Worm (Caenorhabditis elegans) whole organism, L2 larva: Measurements from ENCODE around the gene K10G9.2.

Experiments
- Y55F3AM.14 ChIP-seq: fragments of 200-800 bp; sonication (Bioruptor generic); optimal IDR thresholded peaks from 2 replicates; lab custom pipeline; 2018; ENCODE audit warnings: mild to moderate bottlenecking, missing genetic modification characterization, missing compliant biosample characterization
- ZK546.5 ChIP-seq: sonication (generic microtip); optimal IDR thresholded peaks from 2 replicates; lab custom pipeline; 2017; ENCODE audit warnings: missing biosample characterization, missing genetic modification characterization
- alr-1 ChIP-seq: fragments of 150-350 bp; optimal IDR thresholded peaks from 2 replicates; lab custom pipeline; 2014; ENCODE audit warnings: missing biosample characterization, missing genetic modification characterization
- ama-1 ChIP-seq: fragments of 150-350 bp; optimal IDR thresholded peaks from 2 replicates; lab custom pipeline; 2018; ENCODE audit warnings: inconsistent platforms
- elt-3 ChIP-seq: sonication (generic microtip); optimal IDR thresholded peaks from 2 replicates; lab custom pipeline; 2017; ENCODE audit warnings: missing biosample characterization, missing genetic modification characterization
- gmeb-1 ChIP-seq: fragments of 150-350 bp; optimal IDR thresholded peaks from 2 replicates; lab custom pipeline; 2014; ENCODE audit warnings: missing biosample characterization, missing genetic modification characterization
- nhr-21 ChIP-seq: fragments of 150-350 bp; optimal IDR thresholded peaks from 2 replicates; lab custom pipeline; 2014; ENCODE audit warnings: missing biosample characterization, missing genetic modification characterization
- nhr-237 ChIP-seq: fragments of 150-350 bp; optimal IDR thresholded peaks from 2 replicates; lab custom pipeline; 2014; ENCODE audit warnings: missing biosample characterization, missing genetic modification characterization
- sma-9 ChIP-seq, 2 experiments: fragments of 150-350 bp in 1 of 2; sonication (generic microtip) in 1 of 2; optimal IDR thresholded peaks; 2 replicates each; lab custom pipeline; 2014 to 2016; ENCODE audit warnings: missing genetic modification characterization in 2 of 2, mild to moderate bottlenecking in 1 of 2, missing biosample characterization in 1 of 2, missing compliant biosample characterization in 1 of 2, missing genetic modification reagents in 1 of 2, moderate library complexity in 1 of 2
- snpc-4 ChIP-seq: fragments of 150-350 bp; optimal IDR thresholded peaks from 2 replicates; lab custom pipeline; 2014; ENCODE audit warnings: missing biosample characterization, missing genetic modification characterization
- unc-39 ChIP-seq: fragments of 150-350 bp; optimal IDR thresholded peaks from 2 replicates; lab custom pipeline; 2014; ENCODE audit warnings: missing biosample characterization, missing genetic modification characterization
- zag-1 ChIP-seq: fragments of 150-350 bp; optimal IDR thresholded peaks from 2 replicates; lab custom pipeline; 2014; ENCODE audit warnings: missing biosample characterization, missing genetic modification characterization

DNA sequence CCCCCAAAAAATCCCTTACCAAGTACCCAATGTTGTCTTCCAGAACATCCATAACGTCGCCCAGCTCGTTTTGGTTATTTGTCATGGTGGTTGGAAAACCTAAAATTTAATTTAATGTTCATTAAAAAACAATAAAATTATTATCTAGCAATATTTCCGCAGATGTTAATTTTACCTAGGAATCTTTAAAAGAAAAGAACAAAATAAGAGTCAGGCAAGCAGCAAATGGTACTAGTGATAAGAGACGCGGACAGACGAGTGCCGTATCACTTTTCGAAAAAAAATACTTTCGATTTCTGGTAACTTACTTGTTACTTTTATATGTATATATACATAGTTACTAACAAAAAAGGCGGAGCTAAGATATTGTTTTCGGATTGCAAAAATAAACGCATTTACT lies 25.3 kb downstream of the K10G9.2 start, which contains the start of gene T07A5.7:
- TF ChIP-seq zag-1 (tag; lab: Kevin White, UChicago) (no peak), ZK546.5 (tag; lab: Kevin White, UChicago) (no peak), snpc-4 (tag; lab: Kevin White, UChicago) (no peak), elt-3 (tag; lab: Kevin White, UChicago) (no peak), gmeb-1 (no peak), nhr-21 (tag; lab: Kevin White, UChicago) (no peak), Y55F3AM.14 (no peak), ama-1 (lab: Kevin White, UChicago) (no peak), alr-1 (tag; lab: Kevin White, UChicago) (no peak), unc-39 (tag; lab: Kevin White, UChicago) (no peak), sma-9 (GFP tag; optimal IDR thresholded peaks at IDR 0.05; lab: Kevin White, UChicago) (no peak), sma-9 (tag; optimal IDR thresholded peaks at IDR 0.05; lab: Kevin White, UChicago) (no peak), nhr-237 (tag; lab: Kevin White, UChicago) (no peak)
